Fruit fly (Drosophila melanogaster): ENCODE results near the gene LysS.
"Not testable (repeated sequence)": the region's sequence is repeated elsewhere in the genome, so short reads cannot be mapped to it uniquely, and the experiment has no call there.

DNA sequence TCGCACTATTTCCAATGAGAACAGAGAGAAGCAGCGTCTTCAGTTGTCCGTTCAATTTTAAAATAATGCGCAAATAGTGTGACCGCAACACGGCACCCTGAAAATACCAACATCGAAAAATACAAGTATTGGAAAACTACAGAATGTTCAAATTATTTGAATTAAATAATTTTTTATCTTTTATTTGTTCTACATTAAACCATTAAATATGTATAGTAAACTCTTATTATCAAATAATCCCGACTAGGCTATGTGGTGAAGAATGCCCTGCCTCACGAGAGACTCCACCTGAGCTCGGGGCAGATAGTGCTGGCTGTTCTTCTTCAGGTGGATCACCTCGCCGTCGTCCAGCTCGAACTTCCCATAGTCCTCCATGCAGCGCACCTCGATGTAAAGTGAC lies 19.3 kb downstream of the LysS start, which contains the start of gene CG32318:
- TF ChIP-seq CG15336 (GFP tag; IDR thresholded peaks at IDR 0.05); CG8319 (GFP tag; optimal IDR thresholded peaks at IDR 0.05); dsx (GFP tag; optimal IDR thresholded peaks at IDR 0.05; ENCODE audit: poor library complexity, severe bottlenecking); Hr39 (GFP tag; optimal IDR thresholded peaks at IDR 0.05); CG6792 (GFP tag; optimal IDR thresholded peaks at IDR 0.05); Sox102F (GFP tag; optimal IDR thresholded peaks at IDR 0.05); Eip78C (GFP tag); OdsH (GFP tag; optimal IDR thresholded peaks at IDR 0.05); cyc (GFP tag; optimal IDR thresholded peaks at IDR 0.05); Eip93F (GFP tag; optimal IDR thresholded peaks at IDR 0.05); Lpt (GFP tag; optimal IDR thresholded peaks at IDR 0.05); Blimp-1 (GFP tag; optimal IDR thresholded peaks at IDR 0.05): not testable (repeated sequence)

Measured in whole organism, prepupa.